Fruit fly (Drosophila melanogaster): ENCODE data around the gene CG32591.
A peak's percentile ranks its signal among the peaks of the same experiment; 100 is the strongest.

Gene CG32591

DNA sequence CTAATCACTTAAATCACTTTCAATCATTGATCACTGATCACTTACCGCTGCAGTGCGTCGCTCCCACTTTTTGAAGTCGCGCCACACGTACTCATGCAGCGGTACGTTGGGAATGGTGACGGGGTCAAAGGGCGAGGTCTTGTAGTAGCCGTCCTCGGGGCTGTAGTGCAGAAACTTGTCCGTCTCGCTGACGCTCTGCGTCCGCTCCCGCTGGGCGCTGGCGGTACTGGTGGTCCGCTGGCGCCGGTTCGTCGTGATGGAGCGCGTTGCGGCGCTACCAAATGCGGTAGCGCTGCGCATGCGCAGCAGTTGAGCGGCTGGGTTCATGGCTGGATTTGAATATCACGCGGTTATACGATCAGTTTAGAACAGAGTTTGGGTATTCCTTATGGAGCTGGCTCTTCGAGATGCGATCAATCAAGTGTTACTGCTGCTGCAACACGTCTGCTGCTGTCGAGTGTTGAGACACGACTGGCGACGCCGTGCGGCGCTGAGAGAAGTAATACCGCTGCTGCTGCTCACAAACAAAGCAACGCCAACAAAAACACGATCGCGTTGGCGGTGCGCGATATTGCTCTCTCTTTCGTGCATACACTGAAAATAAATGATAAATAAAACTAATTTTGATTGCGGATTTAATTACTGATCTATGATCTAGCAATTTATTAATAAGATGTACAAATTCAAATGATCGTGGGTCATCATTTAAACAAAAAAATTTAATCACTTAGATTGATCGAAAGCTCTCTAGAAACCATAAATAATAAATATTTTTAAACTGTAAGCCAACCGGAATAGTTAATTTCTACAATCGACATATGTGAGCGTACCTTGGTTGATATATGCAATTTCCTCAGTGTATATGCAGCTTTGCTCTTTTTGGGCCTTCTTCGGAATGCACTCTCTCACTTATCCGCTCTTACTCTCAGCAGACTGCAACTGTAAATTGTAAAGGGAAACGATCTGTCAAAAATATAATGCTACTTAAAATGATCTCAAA, 21.8 kb upstream of the CG32591 start (continued):
- peak; percentile 80 for TF ChIP-seq CG7372 (GFP tag; IDR thresholded peaks at IDR 0.05)
- peak; percentile 80 to 83 for TF ChIP-seq Pdp1 (GFP tag; optimal IDR thresholded peaks at IDR 0.05)
- TF ChIP-seq Atf-2 (GFP tag; optimal IDR thresholded peaks at IDR 0.05), result peak; percentile 86
- peak; percentile 84 for TF ChIP-seq HHEX (GFP tag; optimal IDR thresholded peaks at IDR 0.05)
- TF ChIP-seq CG6254 (GFP tag; optimal IDR thresholded peaks at IDR 0.05), result peak; percentile 90
- TF ChIP-seq CG1529 (GFP tag; optimal IDR thresholded peaks at IDR 0.05), result peak; percentile 97
- peak; percentile 77 for TF ChIP-seq CG10147 (GFP tag; optimal IDR thresholded peaks at IDR 0.05)
- peak; percentile 93 for TF ChIP-seq vvl (GFP tag; IDR thresholded peaks at IDR 0.05)
- TF ChIP-seq CG3281 (GFP tag; optimal IDR thresholded peaks at IDR 0.05), result peak; percentile 78
- TF ChIP-seq Fer2 (tag; optimal IDR thresholded peaks at IDR 0.05), result peak; percentile 53
- peak; percentile 87 for TF ChIP-seq stc (GFP tag; IDR thresholded peaks at IDR 0.05)
- TF ChIP-seq repo (GFP tag; optimal IDR thresholded peaks at IDR 0.05), result peak; percentile 12
- peak; percentile 96 for TF ChIP-seq trem (tag; optimal IDR thresholded peaks at IDR 0.05)
- TF ChIP-seq pzg (GFP tag; optimal IDR thresholded peaks at IDR 0.05), result no peak
- TF ChIP-seq Usf (GFP tag; optimal IDR thresholded peaks at IDR 0.05), result peak; percentile 85
- TF ChIP-seq CG12299 (tag; optimal IDR thresholded peaks at IDR 0.05), result peak; percentile 85
- TF ChIP-seq usp (GFP tag; optimal IDR thresholded peaks at IDR 0.05), result no peak
- TF ChIP-seq Hr39 (optimal IDR thresholded peaks at IDR 0.05), result no peak
- peak; percentile 20 for TF ChIP-seq exex (tag; optimal IDR thresholded peaks at IDR 0.05)
- peak; percentile 82 for TF ChIP-seq CG12071 (GFP tag; optimal IDR thresholded peaks at IDR 0.05)
- no peak for TF ChIP-seq MBD-R2 (GFP tag; IDR thresholded peaks at IDR 0.05)
- TF ChIP-seq hbn (GFP tag; IDR thresholded peaks at IDR 0.05; ENCODE audit: partially characterized antibody), result no peak
- peak; percentile 20; the same call in 1 of the 2 replicates for TF ChIP-seq Bgb (GFP tag; IDR thresholded peaks at IDR 0.05; ENCODE audit: partially characterized antibody)
- TF ChIP-seq bigmax (GFP tag; optimal IDR thresholded peaks at IDR 0.05), result no peak
- TF ChIP-seq CG14014 (GFP tag; IDR thresholded peaks at IDR 0.05), result peak; percentile 70
- TF ChIP-seq luna (GFP tag; optimal IDR thresholded peaks at IDR 0.05), result peak; percentile 49
- TF ChIP-seq vfl (GFP tag; optimal IDR thresholded peaks at IDR 0.05), result peak; percentile 37
- TF ChIP-seq ab (GFP tag; optimal IDR thresholded peaks at IDR 0.05), result peak; percentile 48
- no peak for TF ChIP-seq schlank (tag; optimal IDR thresholded peaks at IDR 0.05)
- TF ChIP-seq CG6689 (GFP tag; IDR thresholded peaks at IDR 0.05), result peak; percentile 93
- TF ChIP-seq crp (GFP tag; optimal IDR thresholded peaks at IDR 0.05), result peak; percentile 14 to 64
- peak; percentile 97 for TF ChIP-seq CG15696 (tag; optimal IDR thresholded peaks at IDR 0.05)
- no peak for TF ChIP-seq CG14965 (GFP tag; optimal IDR thresholded peaks at IDR 0.05; ENCODE audit: borderline replicate concordance)
- peak; percentile 92 for TF ChIP-seq Lhr (GFP tag; optimal IDR thresholded peaks at IDR 0.05)
- peak; percentile 91 for TF ChIP-seq CG11723 (GFP tag; optimal IDR thresholded peaks at IDR 0.05)
- TF ChIP-seq lilli (GFP tag; optimal IDR thresholded peaks at IDR 0.05), result peak; percentile 85
- TF ChIP-seq seq (GFP tag; IDR thresholded peaks at IDR 0.05), result peak; percentile 84
- peak; percentile 86 for TF ChIP-seq CG8281 (tag; optimal IDR thresholded peaks at IDR 0.05)
- TF ChIP-seq Hmr (GFP tag; optimal IDR thresholded peaks at IDR 0.05), result peak; percentile 84
- no peak for TF ChIP-seq Tbp (GFP tag; optimal IDR thresholded peaks at IDR 0.05)
- TF ChIP-seq gro (GFP tag; optimal IDR thresholded peaks at IDR 0.05), result peak; percentile 46
- TF ChIP-seq CG15601 (tag; optimal IDR thresholded peaks at IDR 0.05), result peak; percentile 97
- TF ChIP-seq CG2202 (tag; optimal IDR thresholded peaks at IDR 0.05), result peak; percentile 95
- peak; percentile 76 for TF ChIP-seq CG8089 (GFP tag; optimal IDR thresholded peaks at IDR 0.05)
- 0 out of 2 replicates have a peak, but pooled peaks have one; percentile 16 for TF ChIP-seq Scr (GFP tag; IDR thresholded peaks at IDR 0.05; ENCODE audit: partially characterized antibody)
- TF ChIP-seq CG11695 (GFP tag; IDR thresholded peaks at IDR 0.05), result peak; percentile 93
- peak; percentile 64 to 97 for TF ChIP-seq Hr51 (GFP tag; optimal IDR thresholded peaks at IDR 0.05)
